Worm (Caenorhabditis elegans) whole organism, L4 larva: ENCODE results near the gene F16G10.2.

Experiments used
- Y105C5A.15 ChIP-seq: fragments of 200-800 bp; sonication (Bioruptor generic); IDR thresholded peaks from 2 replicates; pipeline ENCODE4 v1.3.6; 2022; ENCODE audit warnings: missing genetic modification characterization, missing compliant biosample characterization
- Y48G9A.11 ChIP-seq: fragments of 200-800 bp; sonication (Bioruptor generic); IDR thresholded peaks from 2 replicates; pipeline ENCODE4 v1.3.6; 2022; ENCODE audit warnings: missing genetic modification reagents, missing genetic modification characterization, missing compliant biosample characterization
- aha-1 ChIP-seq: fragments of 150-350 bp; peaks from one replicate; lab custom pipeline; 2014; ENCODE audit warnings: missing biosample characterization, missing genetic modification characterization
- ama-1 ChIP-seq: fragments of 150-350 bp; optimal IDR thresholded peaks from 2 replicates; lab custom pipeline; 2014; ENCODE audit warnings: inconsistent platforms, mixed read lengths
- ces-1 ChIP-seq: fragments of 150-350 bp; sonication (generic microtip); optimal IDR thresholded peaks from 4 replicates; lab custom pipeline; 2014; ENCODE audit warnings: missing biosample characterization, missing genetic modification reagents, missing genetic modification characterization
- ctbp-1 ChIP-seq: fragments of 200-800 bp; sonication (Bioruptor generic); IDR thresholded peaks from 2 replicates; pipeline ENCODE4 v1.3.6; 2022; ENCODE audit warnings: missing genetic modification reagents, missing genetic modification characterization, missing compliant biosample characterization
- daf-16 ChIP-seq, 3 experiments: sonication (generic microtip); optimal IDR thresholded peaks; 2 replicates each; lab custom pipeline; 2016 to 2017; ENCODE audit warnings: missing genetic modification characterization in 3 of 3, missing genetic modification reagents in 3 of 3, mild to moderate bottlenecking in 2 of 3, missing compliant biosample characterization in 2 of 3, missing biosample characterization in 1 of 3, moderate library complexity in 1 of 3
- daf-8 ChIP-seq: fragments of 200-800 bp; sonication (Bioruptor generic); IDR thresholded peaks from 2 replicates; pipeline ENCODE4 v1.3.6; 2022; ENCODE audit warnings: missing genetic modification characterization, missing compliant biosample characterization
- dmd-9 ChIP-seq: fragments of 200-800 bp; sonication (Bioruptor generic); IDR thresholded peaks from 2 replicates; pipeline ENCODE4 v1.3.6; 2022; ENCODE audit warnings: missing genetic modification reagents, missing genetic modification characterization, missing compliant biosample characterization
- dpl-1 ChIP-seq: fragments of 150-350 bp; optimal IDR thresholded peaks from 2 replicates; lab custom pipeline; 2014; ENCODE audit warnings: missing biosample characterization, missing genetic modification reagents, missing genetic modification characterization
- dve-1 ChIP-seq: sonication (generic microtip); optimal IDR thresholded peaks from 2 replicates; lab custom pipeline; 2017; ENCODE audit warnings: antibody characterized with exemption, mild to moderate bottlenecking, missing genetic modification characterization, missing compliant biosample characterization; ENCODE audit not compliant: insufficient read depth
- fos-1 ChIP-seq: fragments of 150-350 bp; optimal IDR thresholded peaks from 2 replicates; lab custom pipeline; 2014; ENCODE audit warnings: missing biosample characterization, missing genetic modification characterization
- hif-1 ChIP-seq, 2 experiments: sonication (generic microtip); optimal IDR thresholded peaks; 2 replicates each; lab custom pipeline; 2016 to 2017; ENCODE audit warnings: missing compliant biosample characterization in 2 of 2, missing genetic modification characterization in 2 of 2, missing genetic modification reagents in 2 of 2, missing genotype in 2 of 2, mild to moderate bottlenecking in 1 of 2
- hlh-30 ChIP-seq: sonication (generic microtip); optimal IDR thresholded peaks from 2 replicates; lab custom pipeline; 2017; ENCODE audit warnings: antibody characterized with exemption, mild to moderate bottlenecking, missing genetic modification characterization, missing compliant biosample characterization; ENCODE audit not compliant: insufficient read depth
- lir-3 ChIP-seq: sonication (generic microtip); optimal IDR thresholded peaks from 2 replicates; lab custom pipeline; 2016; ENCODE audit warnings: mild to moderate bottlenecking, missing genetic modification characterization, missing compliant biosample characterization
- madf-5 ChIP-seq, 2 experiments: fragments of 200-800 bp; sonication (Bioruptor generic); IDR thresholded peaks; 2 replicates each; pipeline ENCODE4 v1.3.6; 2022; ENCODE audit warnings: missing compliant biosample characterization in 2 of 2, missing genetic modification characterization in 2 of 2
- mdl-1 ChIP-seq, 2 experiments: fragments of 150-350 bp in 1 of 2; sonication (generic microtip) in 1 of 2; optimal IDR thresholded peaks; 2 replicates each; lab custom pipeline; 2014 to 2017; ENCODE audit warnings: missing biosample characterization in 2 of 2, missing genetic modification characterization in 2 of 2
- mxl-2 ChIP-seq: fragments of 200-800 bp; sonication (Bioruptor generic); conservative IDR thresholded peaks from 2 replicates; pipeline ENCODE4 v1.3.6; 2022; ENCODE audit warnings: missing genetic modification reagents, missing genetic modification characterization, missing compliant biosample characterization
- nhr-102 ChIP-seq: sonication (generic microtip); optimal IDR thresholded peaks from 2 replicates; lab custom pipeline; 2016; ENCODE audit warnings: mild to moderate bottlenecking, missing genetic modification characterization, moderate library complexity, missing compliant biosample characterization
- nhr-25 ChIP-seq: sonication (generic microtip); optimal IDR thresholded peaks from 2 replicates; lab custom pipeline; 2017; ENCODE audit warnings: missing genetic modification characterization, mild to moderate bottlenecking, missing compliant biosample characterization, antibody characterized with exemption, moderate library complexity, borderline replicate concordance; ENCODE audit not compliant: insufficient read depth
- nhr-28 ChIP-seq: fragments of 150-350 bp; optimal IDR thresholded peaks from 2 replicates; lab custom pipeline; 2014; ENCODE audit warnings: missing biosample characterization, missing genetic modification characterization
- nhr-48 ChIP-seq: sonication (generic microtip); optimal IDR thresholded peaks from 2 replicates; lab custom pipeline; 2016; ENCODE audit warnings: mild to moderate bottlenecking, missing genetic modification characterization, missing compliant biosample characterization
- nhr-76 ChIP-seq: fragments of 150-350 bp; optimal IDR thresholded peaks from 2 replicates; lab custom pipeline; 2014; ENCODE audit warnings: missing biosample characterization, missing genetic modification characterization
- php-3 ChIP-seq: fragments of 200-800 bp; sonication (Bioruptor generic); IDR thresholded peaks from 2 replicates; pipeline ENCODE4 v1.3.6; 2022; ENCODE audit warnings: missing genetic modification reagents, missing genetic modification characterization, missing compliant biosample characterization
- pqm-1 ChIP-seq: sonication (generic microtip); optimal IDR thresholded peaks from 2 replicates; lab custom pipeline; 2017; ENCODE audit warnings: missing biosample characterization, missing genetic modification characterization
- set-16 ChIP-seq: fragments of 200-800 bp; sonication (Bioruptor generic); IDR thresholded peaks from 2 replicates; pipeline ENCODE4 v1.3.6; 2022; ENCODE audit warnings: missing genetic modification reagents, missing genetic modification characterization, missing compliant biosample characterization
- spr-3 ChIP-seq: fragments of 200-800 bp; sonication (Bioruptor generic); optimal IDR thresholded peaks from 2 replicates; lab custom pipeline; 2018; ENCODE audit warnings: mild to moderate bottlenecking, missing genetic modification characterization, missing compliant biosample characterization
- unc-62 ChIP-seq, 3 experiments: fragments of 150-350 bp in 1 of 3; sonication (generic microtip); optimal IDR thresholded peaks in 2 of 3; peaks in 1 of 3; 1 replicate in 1 of 3; 2 replicates in 2 of 3; lab custom pipeline; 2014 to 2017; ENCODE audit warnings: missing biosample characterization in 3 of 3, missing genetic modification characterization in 3 of 3, missing genetic modification reagents in 3 of 3, missing genotype in 1 of 3
- vab-7 ChIP-seq: fragments of 200-800 bp; sonication (Bioruptor generic); IDR thresholded peaks from 2 replicates; pipeline ENCODE4 v1.3.6; 2022; ENCODE audit warnings: missing genetic modification reagents, missing genetic modification characterization, missing compliant biosample characterization
- zip-11 ChIP-seq: fragments of 200-800 bp; sonication (Bioruptor generic); IDR thresholded peaks from 2 replicates; pipeline ENCODE4 v1.3.6; 2022; ENCODE audit warnings: missing genetic modification characterization, missing compliant biosample characterization

Gene F16G10.2

DNA sequence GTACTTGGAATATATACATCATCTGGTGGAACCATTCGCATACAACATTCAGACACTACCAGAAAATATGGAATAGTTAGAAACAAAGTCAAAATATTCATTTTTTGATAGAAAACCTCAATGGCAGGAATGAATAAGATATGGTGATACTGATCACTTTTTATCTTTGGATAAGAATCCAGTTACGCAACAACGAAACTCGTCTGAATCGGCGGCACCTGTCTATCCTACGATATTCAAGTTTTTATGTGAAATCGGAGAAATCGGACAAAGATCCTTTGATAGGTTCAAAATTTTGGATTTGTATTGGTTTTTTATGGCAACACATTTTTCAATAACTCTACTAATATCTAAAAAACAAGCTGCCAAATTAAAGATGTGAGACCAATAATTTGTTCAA is 23.8 kb downstream of the F16G10.2 start, which contains the start of gene F16G10.14:
TSS of gene F16G10.14 (minus strand) at position 101 of the 400 bp plus-strand sequence.
- TF ChIP-seq mxl-2 (GFP tag; lab: Robert Waterston, UW) = no peak
- TF ChIP-seq hlh-30 (tag; lab: Kevin White, UChicago) = no peak
- no peak for TF ChIP-seq hif-1 (tag; optimal IDR thresholded peaks at IDR 0.05; lab: Kevin White, UChicago)
- no peak for TF ChIP-seq ctbp-1 (GFP tag; lab: Robert Waterston, UW)
- TF ChIP-seq spr-3 (GFP tag; lab: Kevin White, UChicago) = no peak
- no peak for TF ChIP-seq daf-8 (GFP tag; lab: Robert Waterston, UW)
- no peak for TF ChIP-seq Y105C5A.15
- TF ChIP-seq nhr-28 = no peak
- TF ChIP-seq nhr-102 (tag; lab: Kevin White, UChicago) = no peak
- TF ChIP-seq ces-1 (GFP tag; lab: Kevin White, UChicago) = no peak
- TF ChIP-seq dpl-1 (GFP tag; lab: Kevin White, UChicago) = no peak
- TF ChIP-seq fos-1 (tag; lab: Kevin White, UChicago) = no peak
- no peak for TF ChIP-seq Y48G9A.11 (GFP tag; lab: Robert Waterston, UW)

DNA sequence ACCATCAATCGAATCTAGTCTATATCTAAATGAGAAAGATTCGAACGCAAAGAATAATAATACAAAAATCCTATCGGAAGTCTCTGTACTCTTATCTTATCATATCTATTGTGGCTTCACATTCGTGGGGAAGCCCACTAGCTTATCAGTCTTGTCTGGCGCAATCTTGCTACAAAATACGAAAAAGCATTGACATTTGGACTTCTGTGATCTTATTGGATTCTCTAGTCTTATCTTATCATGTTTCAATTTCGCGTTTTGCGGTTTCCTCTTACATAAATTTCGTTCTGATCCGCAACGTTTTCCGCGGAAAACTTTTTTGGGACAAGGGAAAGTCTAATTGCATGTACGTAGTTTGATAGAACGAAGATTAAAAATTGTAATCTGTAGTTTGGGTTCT is 24.7 kb downstream of the F16G10.2 start:
- TF ChIP-seq nhr-28 = peak; percentile 95
- TF ChIP-seq vab-7 (GFP tag; lab: Robert Waterston, UW) = no peak
- TF ChIP-seq aha-1 (tag; lab: Kevin White, UChicago) = peak; percentile 43

DNA sequence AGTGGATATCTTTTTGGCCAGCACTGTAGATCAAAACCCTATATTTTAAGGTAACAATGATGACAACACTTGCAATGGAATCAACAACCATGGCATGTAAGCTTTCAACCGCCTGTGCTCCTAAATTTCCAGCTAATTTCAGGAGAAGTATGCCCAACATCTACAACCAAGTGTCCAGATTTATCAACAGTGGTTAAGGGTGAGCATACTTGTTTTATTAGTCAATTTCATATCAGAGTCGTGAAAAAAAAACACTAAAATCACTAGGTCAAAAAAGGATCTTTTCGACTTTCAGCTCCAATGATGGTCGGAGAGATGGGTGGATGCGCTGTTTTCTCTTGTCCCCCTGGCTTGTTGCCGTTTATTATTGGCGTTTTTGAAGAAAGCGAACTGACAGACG is 28.9 kb downstream of the F16G10.2 start, which contains the start of gene F16G10.1:
TSS of gene F16G10.1 (plus strand) at position 301 of the 400 bp plus-strand sequence.
- TF ChIP-seq dve-1 (tag; lab: Kevin White, UChicago) (no peak), unc-62 (GFP tag; optimal IDR thresholded peaks at IDR 0.05 in 1 of 2; lab: Kevin White, UChicago) (peak in 1 of 2 experiments; percentile 52), unc-62 (tag; optimal IDR thresholded peaks at IDR 0.05; lab: Kevin White, UChicago) (no peak)
- TF ChIP-seq, all 104 proteins: peak for 1

DNA sequence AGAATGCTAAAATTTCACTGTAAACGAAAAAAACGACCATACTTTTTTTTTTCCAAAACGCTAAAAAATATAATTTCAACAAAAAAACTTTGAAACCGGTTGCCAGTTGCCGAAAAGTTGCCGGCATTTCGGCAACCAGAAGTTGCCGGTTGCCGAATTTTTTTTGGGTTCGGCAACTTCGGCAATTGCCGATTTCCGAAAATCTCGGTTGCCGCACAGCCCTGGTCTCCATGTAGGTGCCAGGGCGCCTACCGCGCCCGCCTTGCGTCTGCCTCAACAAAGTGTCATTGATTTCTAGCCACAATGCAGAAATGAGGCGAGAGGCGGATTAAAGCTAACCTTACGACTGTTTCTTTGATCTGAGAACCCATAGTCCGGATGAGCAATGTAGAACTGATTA is 36.0 kb downstream of the F16G10.2 start:
- TF ChIP-seq ama-1 = no peak
- no peak for TF ChIP-seq mdl-1 (tag; optimal IDR thresholded peaks at IDR 0.05; lab: Kevin White, UChicago)
- 0 out of 4 replicates have a peak, but pooled peaks of 1 of the 2 experiments have one; percentile 22 for TF ChIP-seq madf-5 (GFP tag; IDR thresholded peaks at IDR 0.05; lab: Robert Waterston, UW)
- no peak for TF ChIP-seq php-3 (GFP tag; lab: Robert Waterston, UW)
- peak; percentile 56; the same call in 1 of the 2 replicates for TF ChIP-seq set-16
- peak; percentile 82 for TF ChIP-seq aha-1 (tag; lab: Kevin White, UChicago)
- TF ChIP-seq dmd-9 = no peak
- no peak for TF ChIP-seq nhr-76
- no peak for TF ChIP-seq zip-11 (GFP tag; lab: Robert Waterston, UW)
- no peak for TF ChIP-seq nhr-102 (tag; lab: Kevin White, UChicago)

DNA sequence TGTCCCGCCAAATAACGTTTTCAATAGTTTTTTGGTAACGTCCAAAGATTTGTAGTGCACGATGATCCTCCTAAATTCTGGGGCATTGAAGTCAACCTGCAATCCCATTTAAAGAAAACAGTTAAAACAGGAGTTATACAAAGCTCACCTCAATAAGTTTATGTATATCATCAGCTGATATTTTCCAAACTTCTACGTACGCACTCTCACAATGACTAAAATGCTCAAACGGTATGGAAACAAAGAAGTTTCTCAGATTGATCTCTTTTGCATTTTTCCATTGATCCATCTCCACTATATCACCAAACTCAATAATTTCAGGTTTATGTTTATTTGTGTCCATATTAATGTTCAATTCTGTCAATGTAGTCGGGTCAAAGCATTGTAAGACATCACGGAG is 36.5 kb downstream of the F16G10.2 start:
- TF ChIP-seq lir-3 (no peak), unc-62 (GFP tag; optimal IDR thresholded peaks at IDR 0.05 in 1 of 2; lab: Kevin White, UChicago) (peak in 1 of 2 experiments; percentile 51), unc-62 (tag; optimal IDR thresholded peaks at IDR 0.05; lab: Kevin White, UChicago) (no peak)

DNA sequence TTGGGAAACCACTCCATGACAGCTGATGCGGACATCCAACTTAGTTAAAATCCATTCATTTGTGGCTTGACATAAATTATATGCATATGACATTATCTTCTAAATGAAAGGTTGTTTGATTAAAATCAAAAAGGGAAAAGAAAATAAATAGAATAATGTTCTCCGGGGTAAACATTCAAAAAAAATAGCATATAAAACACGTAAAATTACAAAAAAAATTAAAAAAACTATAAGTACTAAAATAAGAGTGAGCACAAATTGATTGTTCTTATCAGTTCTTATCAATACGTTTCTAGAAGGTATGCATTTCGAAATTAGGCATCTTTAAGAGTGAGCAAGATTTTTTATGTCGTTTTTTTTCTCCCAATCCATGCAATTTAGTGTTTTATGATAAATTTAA is 37.6 kb downstream of the F16G10.2 start, which contains the start of gene fbxa-182:
TSS of gene fbxa-182 (minus strand) at position 101 of the 400 bp plus-strand sequence.
- TF ChIP-seq nhr-28 (peak; percentile 19), daf-16 (GFP tag; optimal IDR thresholded peaks at IDR 0.05; lab: Kevin White, UChicago) (no peak), daf-16 (tag; optimal IDR thresholded peaks at IDR 0.05; lab: Kevin White, UChicago) (peak; percentile 37), nhr-48 (tag; lab: Kevin White, UChicago) (no peak), nhr-25 (tag; lab: Kevin White, UChicago) (no peak), unc-62 (GFP tag; optimal IDR thresholded peaks at IDR 0.05 in 1 of 2; lab: Kevin White, UChicago) (peak in 1 of 2 experiments; percentile 9), unc-62 (tag; optimal IDR thresholded peaks at IDR 0.05; lab: Kevin White, UChicago) (no peak), pqm-1 (tag; lab: Kevin White, UChicago) (peak; percentile 17), php-3 (GFP tag; lab: Robert Waterston, UW) (0 out of 2 replicates have a peak, but pooled peaks have one; percentile 23), dve-1 (tag; lab: Kevin White, UChicago) (peak; percentile 14)
